Fruit fly (Drosophila melanogaster) whole organism, wandering third instar larva: Measurements from ENCODE around the gene mRpS24.

Experiments
- Dfd ChIP-seq: fragments of >200 bp; optimal IDR thresholded peaks from 2 replicates; lab custom pipeline; 2017; ENCODE audit warnings: missing biosample characterization, missing genetic modification characterization
- Hr78 ChIP-seq: fragments of >200 bp; optimal IDR thresholded peaks from 2 replicates; lab custom pipeline; 2017; ENCODE audit warnings: missing biosample characterization, missing genetic modification characterization
- Mio ChIP-seq: sonication (Bioruptor generic); optimal IDR thresholded peaks from 2 replicates; lab custom pipeline; 2016; ENCODE audit warnings: missing biosample characterization, missing genetic modification characterization
- Myc ChIP-seq: fragments of >200 bp; optimal IDR thresholded peaks from 2 replicates; lab custom pipeline; 2017
- N ChIP-seq: fragments of >200 bp; optimal IDR thresholded peaks from 2 replicates; lab custom pipeline; 2018; ENCODE audit warnings: missing biosample characterization, missing external identifiers, missing genetic modification characterization
- OdsH ChIP-seq: fragments of 200-800 bp; sonication (Bioruptor generic); optimal IDR thresholded peaks from 2 replicates; lab custom pipeline; 2016; ENCODE audit warnings: missing biosample characterization, mild to moderate bottlenecking, missing genetic modification characterization
- Rel ChIP-seq, 2 experiments: fragments of 200-800 bp; sonication (Bioruptor generic) in 1 of 2; optimal IDR thresholded peaks; 2 replicates in 1 of 2; 3 replicates in 1 of 2; lab custom pipeline; 2016 to 2019; ENCODE audit warnings: mild to moderate bottlenecking in 2 of 2, missing biosample characterization in 2 of 2, missing genetic modification characterization in 2 of 2, moderate library complexity in 1 of 2
- br ChIP-seq: fragments of 200-800 bp; sonication (Bioruptor generic); optimal IDR thresholded peaks from 2 replicates; lab custom pipeline; 2016; ENCODE audit warnings: missing biosample characterization, missing genetic modification characterization
- ey ChIP-seq: fragments of 200-800 bp; sonication (Bioruptor generic); optimal IDR thresholded peaks from 2 replicates; lab custom pipeline; 2016; ENCODE audit warnings: missing biosample characterization, missing genetic modification characterization
- h ChIP-seq: fragments of 200-800 bp; sonication (Bioruptor generic); optimal IDR thresholded peaks from 3 replicates; lab custom pipeline; 2016; ENCODE audit warnings: missing biosample characterization, mild to moderate bottlenecking, missing genetic modification characterization
- sv ChIP-seq: fragments of 200-800 bp; sonication (Bioruptor generic); optimal IDR thresholded peaks from 3 replicates; lab custom pipeline; 2016; ENCODE audit warnings: missing biosample characterization, missing genetic modification characterization
- usp ChIP-seq: fragments of >200 bp; optimal IDR thresholded peaks from 2 replicates; lab custom pipeline; 2017; ENCODE audit warnings: missing biosample characterization, missing genetic modification characterization

- no peak for TF ChIP-seq h (GFP tag; lab: Kevin White, UChicago)
- no peak for TF ChIP-seq sv (GFP tag; lab: Kevin White, UChicago)
- TF ChIP-seq usp (GFP tag; lab: Kevin White, UChicago): no peak
- no peak for TF ChIP-seq Hr78 (GFP tag; lab: Kevin White, UChicago)
- TF ChIP-seq Mio: no peak
- TF ChIP-seq N (GFP tag; lab: Kevin White, UChicago): no peak
- TF ChIP-seq OdsH (GFP tag; lab: Kevin White, UChicago): no peak
- TF ChIP-seq br (GFP tag; lab: Kevin White, UChicago): no peak
- TF ChIP-seq Myc (lab: Kevin White, UChicago): no peak
- TF ChIP-seq Dfd (GFP tag; lab: Kevin White, UChicago): no peak
- no peak for TF ChIP-seq Rel (GFP tag; optimal IDR thresholded peaks at IDR 0.05; lab: Kevin White, UChicago)
- no peak for TF ChIP-seq Rel (tag; optimal IDR thresholded peaks at IDR 0.05; lab: Kevin White, UChicago)
- no peak for TF ChIP-seq ey (GFP tag; lab: Kevin White, UChicago)
Measured at dm6 chr3R:24113070-24113385, 50.3 kb downstream of the mRpS24 start, which contains the start of gene Root.
